Fruit fly (Drosophila melanogaster) whole organism, adult: ENCODE measurements around the gene Fancm.

ENCODE experiments used
- CG12768 ChIP-seq: fragments of 200-800 bp; sonication (Bioruptor generic); optimal IDR thresholded peaks from 2 replicates; lab custom pipeline; 2017; ENCODE audit warnings: missing biosample characterization, missing genetic modification characterization, mild to moderate bottlenecking, moderate library complexity, missing genetic modification reagents
- CG7045 ChIP-seq: fragments of 200-800 bp; sonication (Bioruptor generic); optimal IDR thresholded peaks from 2 replicates; lab custom pipeline; 2017; ENCODE audit warnings: missing biosample characterization, mild to moderate bottlenecking, missing genetic modification characterization
- Clk ChIP-seq: fragments of 200-800 bp; sonication (Bioruptor generic); optimal IDR thresholded peaks from 2 replicates; lab custom pipeline; 2017; ENCODE audit warnings: missing biosample characterization, missing genetic modification characterization
- Crg-1 ChIP-seq: fragments of 200-800 bp; sonication (Bioruptor generic); optimal IDR thresholded peaks from 2 replicates; lab custom pipeline; 2016; ENCODE audit warnings: missing biosample characterization, missing genetic modification characterization
- kay ChIP-seq: fragments of 200-800 bp; sonication (Bioruptor generic); peaks from one replicate; lab custom pipeline; 2016; ENCODE audit warnings: missing biosample characterization, missing genetic modification characterization, borderline replicate concordance

DNA sequence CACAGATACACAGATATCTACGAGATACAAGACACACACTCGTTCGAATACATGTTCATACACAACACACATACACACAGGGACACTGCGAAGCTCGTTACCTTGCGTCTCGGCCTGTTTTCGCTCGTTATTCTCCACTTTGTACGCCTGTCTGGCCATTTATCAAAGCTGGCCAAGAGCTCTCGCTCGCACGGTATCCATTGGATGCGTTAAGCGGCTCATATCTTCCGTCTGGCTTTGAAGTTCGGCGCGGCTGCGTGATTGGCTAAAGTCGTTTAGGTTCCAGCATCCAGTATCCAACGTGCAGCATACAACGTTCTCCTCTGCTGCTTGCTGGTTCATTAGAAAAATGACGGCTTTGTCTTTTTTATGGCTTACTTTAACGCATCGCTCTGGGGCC, 25.4 kb upstream of the Fancm start:
- TF ChIP-seq CG12768 (no peak), kay (GFP tag; lab: Kevin White, UChicago) (no peak), CG7045 (GFP tag; lab: Kevin White, UChicago) (no peak), Crg-1 (GFP tag; lab: Kevin White, UChicago) (no peak), Clk (no peak)
